Fruit fly (Drosophila melanogaster) whole organism, embryonic: Measurements from ENCODE around the gene CG15034.
A peak's percentile ranks its signal among the peaks of the same experiment; 100 is the strongest.

Experiments used
- Adf1 ChIP-seq: fragments of 200-800 bp; sonication (Bioruptor generic); IDR thresholded peaks from 2 replicates; pipeline ENCODE4 v1.3.6; 2022; ENCODE audit warnings: missing biosample characterization, missing genetic modification characterization
- B-H1 ChIP-seq: fragments of 200-800 bp; sonication (Bioruptor generic); IDR thresholded peaks from 3 replicates; pipeline ENCODE4 v1.3.6; 2022; ENCODE audit warnings: missing biosample characterization, missing genetic modification characterization
- B-H2 ChIP-seq: fragments of 200-800 bp; sonication (Bioruptor generic); optimal IDR thresholded peaks from 2 replicates; lab custom pipeline; 2018; ENCODE audit warnings: missing biosample characterization, mild to moderate bottlenecking, missing genetic modification characterization
- CG10321 ChIP-seq: fragments of 200-800 bp; sonication (Bioruptor generic); IDR thresholded peaks from 2 replicates; pipeline ENCODE4 v1.3.6; 2022; ENCODE audit warnings: missing biosample characterization, missing genetic modification characterization
- CG12071 ChIP-seq: fragments of 200-800 bp; sonication (Bioruptor generic); optimal IDR thresholded peaks from 3 replicates; lab custom pipeline; 2018; ENCODE audit warnings: missing biosample characterization, mild to moderate bottlenecking, missing genetic modification characterization
- CG12219 ChIP-seq: fragments of 200-800 bp; sonication (Bioruptor generic); optimal IDR thresholded peaks from 3 replicates; lab custom pipeline; 2018; ENCODE audit warnings: missing biosample characterization, mild to moderate bottlenecking, missing genetic modification characterization
- CG1233 ChIP-seq: fragments of 200-800 bp; sonication (Bioruptor generic); optimal IDR thresholded peaks from 4 replicates; lab custom pipeline; 2018; ENCODE audit warnings: missing biosample characterization, mild to moderate bottlenecking, missing genetic modification characterization
- CG13894 ChIP-seq: fragments of 200-800 bp; sonication (Bioruptor generic); optimal IDR thresholded peaks from 3 replicates; lab custom pipeline; 2018; ENCODE audit warnings: missing biosample characterization, mild to moderate bottlenecking, missing genetic modification characterization, moderate library complexity
- CG14667 ChIP-seq: fragments of 200-800 bp; sonication (Bioruptor generic); IDR thresholded peaks from 2 replicates; pipeline ENCODE4 v1.3.6; 2022; ENCODE audit warnings: missing biosample characterization, missing genetic modification characterization
- CG16813 ChIP-seq: fragments of 200-800 bp; sonication (Bioruptor generic); IDR thresholded peaks from 3 replicates; pipeline ENCODE4 v1.3.6; 2022; ENCODE audit warnings: missing biosample characterization, missing genetic modification characterization; ENCODE audit not compliant: partially characterized antibody
- CG17568 ChIP-seq: fragments of 200-800 bp; sonication (Bioruptor generic); optimal IDR thresholded peaks from 2 replicates; lab custom pipeline; 2018; ENCODE audit warnings: missing biosample characterization, mild to moderate bottlenecking, missing genetic modification characterization, moderate library complexity
- CG30020 ChIP-seq: fragments of 200-800 bp; optimal IDR thresholded peaks from 2 replicates; lab custom pipeline; 2019; ENCODE audit warnings: missing biosample characterization, mild to moderate bottlenecking, missing genetic modification characterization, moderate library complexity
- CG32532 ChIP-seq: fragments of 200-800 bp; sonication (Bioruptor generic); IDR thresholded peaks from 2 replicates; pipeline ENCODE4 v1.3.6; 2022; ENCODE audit warnings: missing biosample characterization, missing genetic modification characterization
- CG4360 ChIP-seq: fragments of 200-800 bp; sonication (Bioruptor generic); IDR thresholded peaks from 2 replicates; pipeline ENCODE4 v1.3.6; 2022; ENCODE audit warnings: missing biosample characterization, missing genetic modification characterization
- CG4404 ChIP-seq: fragments of 200-800 bp; sonication (Bioruptor generic); IDR thresholded peaks from 2 replicates; pipeline ENCODE4 v1.3.6; 2022; ENCODE audit warnings: missing biosample characterization, missing genetic modification characterization
- CG7745 ChIP-seq: fragments of 200-800 bp; sonication (Bioruptor generic); optimal IDR thresholded peaks from 2 replicates; lab custom pipeline; 2018; ENCODE audit warnings: missing biosample characterization, mild to moderate bottlenecking, missing genetic modification characterization, moderate library complexity
- CG8944 ChIP-seq: fragments of 200-800 bp; sonication (Bioruptor generic); optimal IDR thresholded peaks from 3 replicates; lab custom pipeline; 2016; ENCODE audit warnings: missing biosample characterization, missing genetic modification characterization
- CG9876 ChIP-seq: fragments of 200-800 bp; sonication (Bioruptor generic); optimal IDR thresholded peaks from 2 replicates; lab custom pipeline; 2016; ENCODE audit warnings: missing biosample characterization, missing genetic modification characterization
- CG9932 ChIP-seq: fragments of 200-800 bp; sonication (Bioruptor generic); IDR thresholded peaks from 2 replicates; pipeline ENCODE4 v1.3.6; 2022; ENCODE audit warnings: missing biosample characterization, missing genetic modification characterization
- Dfd ChIP-seq, 2 experiments: fragments of >200 bp; optimal IDR thresholded peaks; 2 replicates each; lab custom pipeline; 2017; ENCODE audit warnings: missing biosample characterization in 2 of 2, missing genetic modification characterization in 2 of 2
- Doc2 ChIP-seq: fragments of 200-800 bp; sonication (Bioruptor generic); IDR thresholded peaks from 2 replicates; pipeline ENCODE4 v1.3.6; 2022; ENCODE audit warnings: missing biosample characterization, missing genetic modification characterization
- Elba2 ChIP-seq: fragments of 200-800 bp; sonication (Bioruptor generic); optimal IDR thresholded peaks from 3 replicates; lab custom pipeline; 2016; ENCODE audit warnings: missing biosample characterization, missing genetic modification characterization
- Gsc ChIP-seq: fragments of 200-800 bp; sonication (Bioruptor generic); IDR thresholded peaks from 2 replicates; pipeline ENCODE4 v1.3.6; 2022; ENCODE audit warnings: missing biosample characterization, missing genetic modification characterization
- HLHmδ ChIP-seq: fragments of 200-800 bp; sonication (Bioruptor generic); optimal IDR thresholded peaks from 2 replicates; lab custom pipeline; 2018; ENCODE audit warnings: missing biosample characterization, mild to moderate bottlenecking, missing genetic modification characterization, moderate library complexity
- Hr3 ChIP-seq: fragments of 200-800 bp; sonication (Bioruptor generic); optimal IDR thresholded peaks from 3 replicates; lab custom pipeline; 2016; ENCODE audit warnings: missing biosample characterization, missing genetic modification characterization
- Hr51 ChIP-seq, 2 experiments: fragments of 200-800 bp; sonication (Bioruptor generic); optimal IDR thresholded peaks; 2 replicates in 1 of 2; 3 replicates in 1 of 2; lab custom pipeline; 2016 to 2018; ENCODE audit warnings: missing biosample characterization in 2 of 2, missing genetic modification characterization in 2 of 2, mild to moderate bottlenecking in 1 of 2, moderate library complexity in 1 of 2
- Hsf ChIP-seq: fragments of 200-800 bp; sonication (Bioruptor generic); optimal IDR thresholded peaks from 3 replicates; lab custom pipeline; 2016; ENCODE audit warnings: missing biosample characterization, missing genetic modification characterization
- MESR4 ChIP-seq: fragments of 200-800 bp; sonication (Bioruptor generic); optimal IDR thresholded peaks from 2 replicates; lab custom pipeline; 2018; ENCODE audit warnings: missing biosample characterization, mild to moderate bottlenecking, missing genetic modification characterization, moderate library complexity
- Oaz ChIP-seq: fragments of 200-800 bp; sonication (Bioruptor generic); IDR thresholded peaks from 2 replicates; pipeline ENCODE4 v1.3.6; 2022; ENCODE audit warnings: missing biosample characterization, missing genetic modification characterization
- Spps ChIP-seq: fragments of 200-800 bp; sonication (Bioruptor generic); optimal IDR thresholded peaks from 2 replicates; lab custom pipeline; 2018; ENCODE audit warnings: missing biosample characterization, mild to moderate bottlenecking, missing genetic modification characterization
- Sry-δ ChIP-seq: fragments of 200-800 bp; sonication (Bioruptor generic); optimal IDR thresholded peaks from 2 replicates; lab custom pipeline; 2016; ENCODE audit warnings: missing biosample characterization, missing genetic modification characterization
- Stat92E ChIP-seq, 3 experiments: fragments of >200 bp in 2 of 3; fragments of 200-800 bp in 1 of 3; sonication (Bioruptor generic) in 1 of 3; optimal IDR thresholded peaks; 2 replicates each; lab custom pipeline; 2017 to 2019; ENCODE audit warnings: missing biosample characterization in 3 of 3, missing genetic modification characterization in 3 of 3, mild to moderate bottlenecking in 1 of 3, moderate library complexity in 1 of 3
- Tbp ChIP-seq: fragments of >200 bp; optimal IDR thresholded peaks from 2 replicates; lab custom pipeline; 2018; ENCODE audit warnings: missing biosample characterization, missing genetic modification characterization
- amos ChIP-seq: fragments of 200-800 bp; sonication (Bioruptor generic); IDR thresholded peaks from 2 replicates; pipeline ENCODE4 v1.3.6; 2022; ENCODE audit warnings: missing biosample characterization, missing genetic modification characterization; ENCODE audit not compliant: partially characterized antibody
- bbx ChIP-seq: fragments of 200-800 bp; sonication (Bioruptor generic); IDR thresholded peaks from 2 replicates; pipeline ENCODE4 v1.3.6; 2022; ENCODE audit warnings: missing biosample characterization, missing genetic modification characterization; ENCODE audit not compliant: partially characterized antibody
- corto ChIP-seq: fragments of 200-800 bp; sonication (Bioruptor generic); optimal IDR thresholded peaks from 2 replicates; lab custom pipeline; 2016; ENCODE audit warnings: missing biosample characterization, mild to moderate bottlenecking, missing genetic modification characterization, moderate library complexity
- crp ChIP-seq, 2 experiments: fragments of 200-800 bp; sonication (Bioruptor generic); optimal IDR thresholded peaks; 2 replicates in 1 of 2; 3 replicates in 1 of 2; lab custom pipeline; 2017; ENCODE audit warnings: missing biosample characterization in 2 of 2, missing genetic modification characterization in 2 of 2, mild to moderate bottlenecking in 1 of 2, moderate library complexity in 1 of 2
- gcm2 ChIP-seq: fragments of 200-800 bp; sonication (Bioruptor generic); optimal IDR thresholded peaks from 2 replicates; lab custom pipeline; 2016; ENCODE audit warnings: missing biosample characterization, missing genetic modification characterization
- jigr1 ChIP-seq: fragments of 200-800 bp; sonication (Bioruptor generic); IDR thresholded peaks from 3 replicates; pipeline ENCODE4 v1.3.6; 2022; ENCODE audit warnings: missing biosample characterization, missing genetic modification characterization
- jumu ChIP-seq: fragments of 200-800 bp; sonication (Bioruptor generic); optimal IDR thresholded peaks from 3 replicates; lab custom pipeline; 2016; ENCODE audit warnings: missing biosample characterization, missing genetic modification characterization
- kah ChIP-seq: fragments of 200-800 bp; sonication (Bioruptor generic); optimal IDR thresholded peaks from 2 replicates; lab custom pipeline; 2018; ENCODE audit warnings: missing biosample characterization, mild to moderate bottlenecking, missing genetic modification characterization
- nerfin-2 ChIP-seq: fragments of 200-800 bp; sonication (Bioruptor generic); IDR thresholded peaks from 2 replicates; pipeline ENCODE4 v1.3.6; 2022; ENCODE audit warnings: missing biosample characterization, missing genetic modification characterization; ENCODE audit not compliant: partially characterized antibody
- peb ChIP-seq: fragments of 200-800 bp; sonication (Bioruptor generic); IDR thresholded peaks from 2 replicates; pipeline ENCODE4 v1.3.6; 2022; ENCODE audit warnings: missing biosample characterization, missing genetic modification characterization
- pita ChIP-seq: fragments of 200-800 bp; sonication (Bioruptor generic); optimal IDR thresholded peaks from 2 replicates; lab custom pipeline; 2017; ENCODE audit warnings: missing biosample characterization, mild to moderate bottlenecking, missing genetic modification characterization
- sd ChIP-seq: fragments of 200-800 bp; sonication (Bioruptor generic); optimal IDR thresholded peaks from 3 replicates; lab custom pipeline; 2018; ENCODE audit warnings: missing biosample characterization, mild to moderate bottlenecking, missing genetic modification characterization, moderate library complexity
- usp ChIP-seq: fragments of >200 bp; optimal IDR thresholded peaks from 2 replicates; lab custom pipeline; 2017; ENCODE audit warnings: missing biosample characterization, missing genetic modification characterization
- vnd ChIP-seq: fragments of 200-800 bp; sonication (Bioruptor generic); IDR thresholded peaks from 3 replicates; pipeline ENCODE4 v1.3.6; 2022; ENCODE audit warnings: missing biosample characterization, missing genetic modification characterization; ENCODE audit not compliant: partially characterized antibody

The CG15034 gene

DNA sequence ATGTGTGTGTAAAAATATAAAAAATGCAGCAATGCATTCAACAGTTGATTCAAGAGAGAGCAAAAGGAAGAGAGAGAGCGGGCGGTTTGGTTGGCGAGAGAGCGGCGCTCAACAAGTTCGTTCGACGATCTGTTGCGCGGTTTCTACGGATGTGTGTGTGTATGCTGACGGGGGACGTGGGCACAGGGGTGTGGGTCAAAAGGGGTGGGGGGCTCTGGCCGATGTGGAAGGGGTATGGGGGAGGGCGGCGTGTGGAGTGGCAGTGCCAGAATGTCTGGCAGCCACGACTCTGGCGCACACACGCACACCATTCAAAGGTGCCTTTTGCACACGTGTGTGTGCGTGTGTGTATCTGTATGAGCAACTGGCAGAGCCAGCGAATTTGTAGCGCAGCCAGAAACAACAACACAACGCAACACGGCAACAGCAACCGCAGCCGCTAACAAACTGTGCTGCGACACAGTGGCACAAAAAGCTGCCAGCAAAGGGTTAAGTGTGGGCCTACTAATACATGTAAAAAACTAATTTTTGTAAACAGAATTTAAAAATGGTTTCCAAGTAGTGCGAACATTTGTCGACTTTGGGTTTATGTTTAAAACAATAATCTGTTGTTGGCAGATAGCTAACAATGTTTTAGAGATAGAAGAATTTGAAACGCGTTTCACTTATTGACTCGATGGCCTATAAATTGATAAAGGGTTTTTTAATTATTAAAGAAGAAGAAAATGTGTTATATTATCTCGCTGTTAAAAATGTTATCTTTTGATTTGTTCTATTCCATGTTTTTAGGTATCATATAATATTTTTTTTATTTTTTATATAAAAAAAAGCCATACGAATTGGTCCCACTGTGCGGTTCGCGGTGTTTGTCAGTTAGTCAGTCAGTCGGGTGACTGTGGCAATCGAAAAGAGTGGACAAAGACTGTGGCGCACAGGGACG, 40.5 kb downstream of the CG15034 start (continued):
- TF ChIP-seq Gsc (GFP tag; lab: Robert Waterston, UW) (peak; percentile 74), jigr1 (GFP tag; lab: Robert Waterston, UW) (peak; percentile 80; the same call in 2 of the 3 replicates), corto (GFP tag; lab: Kevin White, UChicago) (no peak), CG12219 (GFP tag; lab: Kevin White, UChicago) (peak; percentile 60), bbx (peak; percentile 36; the same call in 1 of the 2 replicates), Tbp (GFP tag; lab: Kevin White, UChicago) (no peak), Dfd (GFP tag; optimal IDR thresholded peaks at IDR 0.05; lab: Kevin White, UChicago) (no peak), CG12071 (GFP tag; lab: Kevin White, UChicago) (peak; percentile 52), CG7745 (tag; lab: Kevin White, UChicago) (no peak), CG13894 (tag; lab: Kevin White, UChicago) (peak; percentile 7), pita (GFP tag; lab: Kevin White, UChicago) (no peak), CG16813 (no peak), Spps (tag; lab: Kevin White, UChicago) (peak; percentile 90), CG30020 (tag; lab: Kevin White, UChicago) (peak; percentile 83), CG9932 (GFP tag; lab: Robert Waterston, UW) (peak; percentile 58), CG14667 (GFP tag; lab: Robert Waterston, UW) (peak; percentile 74), B-H1 (GFP tag; lab: Robert Waterston, UW) (peak; percentile 64), Doc2 (0 out of 2 replicates have a peak, but pooled peaks have one; percentile 35), CG17568 (GFP tag; lab: Kevin White, UChicago) (peak; percentile 61), jumu (peak; percentile 60), HLHmδ (GFP tag; lab: Kevin White, UChicago) (peak; percentile 56), CG1233 (GFP tag; lab: Kevin White, UChicago) (peak; percentile 95), Stat92E (GFP tag; optimal IDR thresholded peaks at IDR 0.05; lab: Kevin White, UChicago) (no peak), Hr51 (GFP tag; optimal IDR thresholded peaks at IDR 0.05; lab: Kevin White, UChicago) (peak; percentile 65 to 96), Sry-δ (GFP tag; lab: Kevin White, UChicago) (peak; percentile 18), Oaz (GFP tag; lab: Robert Waterston, UW) (peak; percentile 61), CG10321 (no peak), peb (peak; percentile 63; the same call in 1 of the 2 replicates), MESR4 (no peak), kah (peak; percentile 76), CG4404 (peak; percentile 86), crp (GFP tag; optimal IDR thresholded peaks at IDR 0.05; lab: Kevin White, UChicago) (peak in 1 of 2 experiments; percentile 56), nerfin-2 (GFP tag; lab: Robert Waterston, UW) (no peak), CG4360 (peak; percentile 88), CG32532 (GFP tag; lab: Robert Waterston, UW) (peak; percentile 67), B-H2 (GFP tag; lab: Kevin White, UChicago) (peak; percentile 62), usp (GFP tag; lab: Kevin White, UChicago) (no peak), Hsf (GFP tag; lab: Kevin White, UChicago) (peak; percentile 87), gcm2 (GFP tag; lab: Kevin White, UChicago) (peak; percentile 46), Hr3 (GFP tag; lab: Kevin White, UChicago) (peak; percentile 95), vnd (GFP tag; lab: Robert Waterston, UW) (no peak), CG8944 (GFP tag; lab: Kevin White, UChicago) (peak; percentile 80), Elba2 (GFP tag; lab: Kevin White, UChicago) (no peak), Adf1 (GFP tag; lab: Robert Waterston, UW) (peak; percentile 94), sd (tag; lab: Kevin White, UChicago) (peak; percentile 79), CG9876 (GFP tag; lab: Kevin White, UChicago) (peak; percentile 69), amos (no peak; the same call in 1 of the 2 replicates)
